Fruit fly (Drosophila melanogaster) whole organism, prepupa: ENCODE results near the gene Ipp.

Source experiments
- CG11902 ChIP-seq: fragments of 200-800 bp; sonication (Bioruptor generic); optimal IDR thresholded peaks from 3 replicates; lab custom pipeline; 2016; ENCODE audit warnings: missing biosample characterization, missing genetic modification characterization
- CG1621 ChIP-seq: fragments of 200-800 bp; sonication (Bioruptor generic); optimal IDR thresholded peaks from 3 replicates; lab custom pipeline; 2018; ENCODE audit warnings: missing biosample characterization, mild to moderate bottlenecking, missing genetic modification characterization
- Eip93F ChIP-seq: fragments of 200-800 bp; sonication (Bioruptor generic); optimal IDR thresholded peaks from 2 replicates; lab custom pipeline; 2016; ENCODE audit warnings: missing biosample characterization, mild to moderate bottlenecking, missing genetic modification characterization
- Hr38 ChIP-seq: sonication (Bioruptor generic); optimal IDR thresholded peaks from 2 replicates; lab custom pipeline; 2016; ENCODE audit warnings: missing biosample characterization, missing genetic modification characterization
- Lpt ChIP-seq: fragments of 200-800 bp; sonication (Bioruptor generic); optimal IDR thresholded peaks from 3 replicates; lab custom pipeline; 2016; ENCODE audit warnings: missing biosample characterization, missing genetic modification characterization
- OdsH ChIP-seq: fragments of 200-800 bp; sonication (Bioruptor generic); optimal IDR thresholded peaks from 3 replicates; lab custom pipeline; 2016; ENCODE audit warnings: missing biosample characterization, missing genetic modification characterization
- Sox102F ChIP-seq: fragments of 200-800 bp; sonication (Bioruptor generic); optimal IDR thresholded peaks from 2 replicates; lab custom pipeline; 2016; ENCODE audit warnings: missing biosample characterization, mild to moderate bottlenecking, missing genetic modification characterization
- dac ChIP-seq: fragments of 200-800 bp; sonication (Bioruptor generic); optimal IDR thresholded peaks from 2 replicates; lab custom pipeline; 2017; ENCODE audit warnings: missing biosample characterization, mild to moderate bottlenecking, missing genetic modification characterization
- eg ChIP-seq: fragments of 200-800 bp; sonication (Bioruptor generic); IDR thresholded peaks from 3 replicates; pipeline ENCODE4 v1.3.6; 2022; ENCODE audit warnings: missing biosample characterization, missing genetic modification characterization
- lz ChIP-seq: fragments of 200-800 bp; sonication (Bioruptor generic); optimal IDR thresholded peaks from 3 replicates; lab custom pipeline; 2016; ENCODE audit warnings: missing biosample characterization, missing genetic modification characterization
- net ChIP-seq: fragments of 200-800 bp; sonication (Bioruptor generic); optimal IDR thresholded peaks from 3 replicates; lab custom pipeline; 2016; ENCODE audit warnings: missing biosample characterization, missing genetic modification characterization
- svp ChIP-seq: fragments of 200-800 bp; sonication (Bioruptor generic); peaks from one replicate; lab custom pipeline; 2016; ENCODE audit warnings: missing biosample characterization, missing genetic modification characterization

DNA sequence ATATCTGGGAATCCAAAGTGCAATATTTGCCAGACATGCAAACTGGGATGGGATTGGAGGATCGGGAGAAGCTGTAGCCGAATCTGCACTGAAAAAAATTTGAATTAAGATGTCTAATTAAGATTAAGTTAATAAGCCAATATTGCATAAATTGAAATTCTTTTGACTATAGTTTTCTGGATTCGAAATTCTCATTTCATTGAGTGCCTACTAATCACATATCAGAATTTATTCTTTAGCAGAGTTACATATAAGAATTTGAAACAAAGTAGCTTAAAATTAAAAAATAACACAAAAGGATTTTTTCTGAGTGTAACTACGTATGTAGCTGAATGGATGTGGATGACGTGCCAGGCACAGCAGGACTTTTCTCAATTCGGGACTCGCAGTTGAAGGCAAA is 26.8 kb upstream of the Ipp start:
- TF ChIP-seq svp (GFP tag; lab: Kevin White, UChicago) = peak; percentile 80
- TF ChIP-seq OdsH (GFP tag; lab: Kevin White, UChicago) = peak; percentile 28
- TF ChIP-seq Eip93F (GFP tag; lab: Kevin White, UChicago) = no peak
- peak; percentile 53 for TF ChIP-seq Sox102F
- TF ChIP-seq eg (GFP tag; lab: Robert Waterston, UW) = no peak
- TF ChIP-seq CG11902 = no peak
- TF ChIP-seq lz (GFP tag; lab: Kevin White, UChicago) = peak; percentile 49
- no peak for TF ChIP-seq Hr38 (GFP tag; lab: Kevin White, UChicago)
- no peak for TF ChIP-seq dac (GFP tag; lab: Kevin White, UChicago)
- TF ChIP-seq net (GFP tag; lab: Kevin White, UChicago) = no peak
- no peak for TF ChIP-seq Lpt (GFP tag; lab: Kevin White, UChicago)
- no peak for TF ChIP-seq CG1621 (tag; lab: Kevin White, UChicago)
